Worm (Caenorhabditis elegans): Measurements from ENCODE around the gene snu-23.

The snu-23 gene

DNA sequence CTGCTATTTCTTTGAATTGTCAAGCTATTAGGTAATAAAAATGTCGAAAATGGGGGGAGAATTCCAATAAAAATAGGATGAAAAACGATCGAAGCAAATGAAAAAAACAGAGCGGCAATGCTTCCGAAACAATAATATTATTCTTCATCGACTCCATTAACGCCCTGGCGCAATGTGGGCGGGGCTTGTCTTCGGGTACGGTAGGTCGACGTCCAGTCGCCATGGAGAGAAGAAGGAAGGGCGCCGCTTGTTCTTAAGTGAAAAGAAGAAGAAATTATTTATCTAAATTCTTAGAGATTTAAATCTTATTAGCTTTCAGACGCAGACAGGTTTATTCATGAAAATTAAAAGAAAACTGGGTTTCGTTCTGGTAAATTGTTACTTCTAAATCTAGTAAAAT is 22.3 kb upstream of the snu-23 start:
- TF ChIP-seq hlh-1 (tag; optimal IDR thresholded peaks at IDR 0.05) (no peak), lsy-2 (tag; optimal IDR thresholded peaks at IDR 0.05) (peak; percentile 83), nhr-76 (tag; optimal IDR thresholded peaks at IDR 0.05) (no peak)

DNA sequence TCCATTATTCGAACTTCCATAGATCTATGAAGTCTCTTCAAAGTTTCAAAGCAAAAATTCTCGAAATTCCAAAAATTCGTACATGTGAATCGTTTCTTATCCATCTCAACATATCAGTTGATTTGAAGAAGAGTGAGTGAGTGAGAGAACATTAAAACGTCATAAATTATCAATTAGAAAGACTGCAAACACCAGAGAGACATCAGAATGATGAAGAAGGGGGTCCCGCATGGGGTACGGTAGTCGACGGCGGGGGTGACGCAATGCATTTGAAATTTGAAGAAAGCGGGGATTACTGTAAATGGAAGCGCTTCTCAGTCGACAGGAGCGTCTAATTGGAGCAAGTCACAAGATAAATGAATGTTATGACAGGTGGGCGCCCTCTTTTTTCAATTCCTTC is 20.6 kb upstream of the snu-23 start:
- TF ChIP-seq sem-2 (GFP tag; optimal IDR thresholded peaks at IDR 0.05) (no peak), unc-62 (GFP tag; optimal IDR thresholded peaks at IDR 0.05) (peak; percentile 63), elt-1 (tag; optimal IDR thresholded peaks at IDR 0.05; ENCODE audit: borderline replicate concordance, insufficient read depth) (no peak), ceh-43 (GFP tag; optimal IDR thresholded peaks at IDR 0.05) (no peak), hlh-1 (tag; optimal IDR thresholded peaks at IDR 0.05) (no peak), lsy-2 (tag; optimal IDR thresholded peaks at IDR 0.05) (peak; percentile 59), mab-5 (tag; optimal IDR thresholded peaks at IDR 0.05) (peak; percentile 51), nhr-76 (tag; optimal IDR thresholded peaks at IDR 0.05) (no peak), sptf-1 (tag; optimal IDR thresholded peaks at IDR 0.05) (no peak), flh-1 (GFP tag; optimal IDR thresholded peaks at IDR 0.05) (no peak)

- TF ChIP-seq unc-120 (tag; optimal IDR thresholded peaks at IDR 0.05; ENCODE audit: poor library complexity, severe bottlenecking) (no peak), zip-8 (tag; optimal IDR thresholded peaks at IDR 0.05) (no peak), ztf-11 (tag; optimal IDR thresholded peaks at IDR 0.05) (no peak), mab-5 (tag; optimal IDR thresholded peaks at IDR 0.05) (peak; percentile 76)
These were observed 18.5 kb upstream of the snu-23 start for ce11 chrIII:7788410-7788809.

- TF ChIP-seq drap-1 (GFP tag; optimal IDR thresholded peaks at IDR 0.05), result no peak
- TF ChIP-seq mab-5 (tag; optimal IDR thresholded peaks at IDR 0.05), result peak; percentile 100
- peak; percentile 56 for TF ChIP-seq unc-62 (GFP tag; optimal IDR thresholded peaks at IDR 0.05)
- TF ChIP-seq sptf-1 (tag; optimal IDR thresholded peaks at IDR 0.05), result no peak
- TF ChIP-seq unc-120 (tag; optimal IDR thresholded peaks at IDR 0.05; ENCODE audit: poor library complexity, severe bottlenecking), result peak; percentile 11
- peak; percentile 25 for TF ChIP-seq lsy-2 (tag; optimal IDR thresholded peaks at IDR 0.05)
These were observed 14.3 kb upstream of the snu-23 start for ce11 chrIII:7784201-7784600.

ce11 chrIII:7783354-7783753 is 13.4 kb upstream of the snu-23 start, which contains the start of gene mab-5:
mab-5 (minus strand) TSS chrIII:7783454.
- TF ChIP-seq blmp-1 (tag; optimal IDR thresholded peaks at IDR 0.05) (no peak), elt-1 (tag; optimal IDR thresholded peaks at IDR 0.05; ENCODE audit: borderline replicate concordance, insufficient read depth) (no peak), nhr-12 (tag; optimal IDR thresholded peaks at IDR 0.05) (no peak), ztf-11 (tag; optimal IDR thresholded peaks at IDR 0.05) (no peak), flh-1 (GFP tag; optimal IDR thresholded peaks at IDR 0.05) (no peak), ceh-43 (GFP tag; optimal IDR thresholded peaks at IDR 0.05) (no peak), zip-8 (tag; optimal IDR thresholded peaks at IDR 0.05) (no peak), pha-4 (tag; optimal IDR thresholded peaks at IDR 0.05) (no peak)

DNA sequence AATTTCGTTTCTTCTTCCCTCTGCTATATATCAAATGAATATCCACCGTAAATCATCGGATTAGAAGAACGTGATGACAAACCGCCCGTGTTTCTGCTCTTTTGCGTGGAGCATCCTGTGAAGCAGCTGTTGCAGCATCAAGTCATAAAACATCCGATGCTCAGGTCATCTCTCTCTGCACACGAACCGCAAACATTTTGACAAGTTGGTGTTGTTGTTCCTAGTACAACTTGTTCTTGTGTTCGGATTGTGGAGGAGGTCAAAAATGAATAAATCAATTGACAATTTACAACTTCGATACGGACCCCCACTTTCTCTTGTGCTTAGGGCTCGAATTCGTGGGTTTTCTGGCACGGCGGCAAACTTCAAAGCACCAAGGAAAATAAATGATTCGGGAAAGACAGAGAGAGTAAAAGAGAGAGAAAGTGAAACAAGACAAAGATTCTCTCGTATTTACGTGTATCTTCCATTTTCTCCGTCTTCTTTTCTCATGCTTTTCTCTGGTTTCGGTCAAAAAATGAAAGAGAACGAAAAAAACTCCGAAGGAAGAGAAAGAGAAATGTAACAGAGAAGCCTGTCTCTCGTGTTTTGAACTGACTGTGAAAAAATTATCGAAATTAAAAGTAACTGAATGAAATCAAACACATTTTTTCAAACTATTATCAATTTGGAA is 10.8 kb upstream of the snu-23 start:
- no peak for TF ChIP-seq pha-4 (tag; optimal IDR thresholded peaks at IDR 0.05)
- TF ChIP-seq unc-62 (GFP tag; optimal IDR thresholded peaks at IDR 0.05), result peak; percentile 92
- peak; percentile 27 for TF ChIP-seq unc-120 (tag; optimal IDR thresholded peaks at IDR 0.05; ENCODE audit: poor library complexity, severe bottlenecking)
- peak; percentile 95 for TF ChIP-seq mab-5 (tag; optimal IDR thresholded peaks at IDR 0.05)
- no peak for TF ChIP-seq lin-13 (tag; optimal IDR thresholded peaks at IDR 0.05)
- TF ChIP-seq unc-39 (tag; optimal IDR thresholded peaks at IDR 0.05), result no peak
- no peak for TF ChIP-seq ceh-83 (GFP tag; optimal IDR thresholded peaks at IDR 0.05)
- no peak for TF ChIP-seq blmp-1 (tag; optimal IDR thresholded peaks at IDR 0.05)
- no peak for TF ChIP-seq elt-3 (tag; optimal IDR thresholded peaks at IDR 0.05)
- peak; percentile 12 for TF ChIP-seq nhr-2 (tag; optimal IDR thresholded peaks at IDR 0.05)
- TF ChIP-seq nhr-237 (tag; optimal IDR thresholded peaks at IDR 0.05), result no peak
- peak; percentile 84 for TF ChIP-seq hlh-1 (tag; optimal IDR thresholded peaks at IDR 0.05)
- TF ChIP-seq lsy-2 (tag; optimal IDR thresholded peaks at IDR 0.05), result no peak
- no peak for TF ChIP-seq bed-3 (GFP tag; optimal IDR thresholded peaks at IDR 0.05)

DNA sequence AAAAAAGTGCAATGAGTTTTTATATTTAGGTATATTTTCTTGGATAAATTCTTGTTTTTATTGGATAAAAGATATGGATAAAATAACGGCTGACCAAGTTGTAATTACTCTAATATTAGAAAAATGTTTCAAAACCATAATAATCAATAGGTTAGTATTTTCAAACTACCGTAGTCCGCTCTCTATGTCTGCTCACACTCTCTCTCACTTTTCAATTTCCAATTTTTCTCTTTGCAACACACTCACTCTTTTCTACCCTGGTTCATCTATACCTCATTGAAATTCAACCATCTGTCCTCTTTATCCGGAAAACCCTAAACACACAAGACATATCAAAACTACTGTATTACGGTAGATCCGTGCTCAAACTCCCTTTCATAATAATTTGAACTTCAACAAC is 9.4 kb upstream of the snu-23 start:
- TF ChIP-seq blmp-1 (tag; optimal IDR thresholded peaks at IDR 0.05) (no peak), lin-32 (GFP tag; optimal IDR thresholded peaks at IDR 0.05) (no peak), ces-1 (GFP tag; optimal IDR thresholded peaks at IDR 0.05) (no peak), bed-3 (GFP tag; optimal IDR thresholded peaks at IDR 0.05) (no peak), ceh-43 (GFP tag; optimal IDR thresholded peaks at IDR 0.05) (no peak), tbx-8 (GFP tag; optimal IDR thresholded peaks at IDR 0.05) (no peak), lsy-2 (tag; optimal IDR thresholded peaks at IDR 0.05) (peak; percentile 27), nhr-76 (tag; optimal IDR thresholded peaks at IDR 0.05) (no peak)
